Fruit fly (Drosophila melanogaster): ENCODE data around the gene Prestin.
"Not testable (repeated sequence)": the region's sequence is repeated elsewhere in the genome, so short reads cannot be mapped to it uniquely, and the experiment has no call there.

Gene Prestin

DNA sequence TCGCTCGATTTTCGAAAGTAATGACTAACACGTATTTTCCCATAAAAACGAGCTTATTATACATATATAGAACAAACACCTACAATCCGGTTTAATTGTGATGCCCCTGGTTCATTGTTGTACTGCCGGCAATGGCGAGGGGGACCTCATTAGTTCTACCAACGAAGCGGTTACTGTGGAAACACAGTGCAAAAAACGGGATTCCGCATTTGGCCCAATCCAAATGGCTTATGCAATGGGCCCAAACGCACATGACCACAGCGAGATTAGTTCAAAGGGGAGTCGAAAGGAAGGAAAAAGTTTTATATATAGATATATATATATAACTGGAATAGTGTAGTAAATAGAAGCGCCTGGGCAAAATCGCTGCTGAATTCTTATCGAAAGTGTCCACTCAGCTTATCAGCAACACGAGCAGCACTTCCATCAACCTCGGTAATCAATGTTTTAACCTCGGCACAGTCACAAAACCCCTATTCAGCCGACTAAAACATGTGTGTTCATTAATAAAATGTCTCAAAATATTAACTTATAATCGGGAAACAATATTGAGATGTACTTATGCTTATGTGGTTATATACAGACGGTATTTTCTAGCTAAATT, 3.7 kb downstream of the Prestin start:
- TF ChIP-seq psq (optimal IDR thresholded peaks at IDR 0.05) (no peak), h (optimal IDR thresholded peaks at IDR 0.05) (no peak), Sin3A (optimal IDR thresholded peaks at IDR 0.05) (no peak), ttk (optimal IDR thresholded peaks at IDR 0.05) (no peak)

DNA sequence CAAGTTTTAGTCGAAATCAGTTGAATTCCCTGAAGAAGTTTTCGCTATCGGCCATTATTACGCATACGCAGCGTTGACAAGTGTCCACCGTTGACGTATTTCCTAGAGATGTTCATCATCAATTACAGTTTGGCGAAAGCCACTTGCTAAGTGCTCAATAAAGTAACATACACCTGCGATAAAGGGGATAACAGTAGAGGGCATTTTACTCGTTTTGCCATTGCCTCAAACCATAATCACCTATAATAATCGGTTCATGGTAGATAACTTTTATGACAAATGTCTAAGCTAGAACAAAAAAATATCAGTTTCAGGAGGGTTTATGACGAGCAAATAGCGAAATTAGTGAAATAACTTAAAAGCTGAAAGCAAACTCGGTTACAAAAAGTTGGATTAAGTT, 5.0 kb downstream of the Prestin start:
- TF ChIP-seq h (optimal IDR thresholded peaks at IDR 0.05), result no peak
- no peak for TF ChIP-seq ttk (optimal IDR thresholded peaks at IDR 0.05)
- no peak for TF ChIP-seq Myc (optimal IDR thresholded peaks at IDR 0.05)
- no peak for TF ChIP-seq Sin3A (optimal IDR thresholded peaks at IDR 0.05)
- no peak for TF ChIP-seq insv (optimal IDR thresholded peaks at IDR 0.05)
- no peak for TF ChIP-seq psq (optimal IDR thresholded peaks at IDR 0.05)

DNA sequence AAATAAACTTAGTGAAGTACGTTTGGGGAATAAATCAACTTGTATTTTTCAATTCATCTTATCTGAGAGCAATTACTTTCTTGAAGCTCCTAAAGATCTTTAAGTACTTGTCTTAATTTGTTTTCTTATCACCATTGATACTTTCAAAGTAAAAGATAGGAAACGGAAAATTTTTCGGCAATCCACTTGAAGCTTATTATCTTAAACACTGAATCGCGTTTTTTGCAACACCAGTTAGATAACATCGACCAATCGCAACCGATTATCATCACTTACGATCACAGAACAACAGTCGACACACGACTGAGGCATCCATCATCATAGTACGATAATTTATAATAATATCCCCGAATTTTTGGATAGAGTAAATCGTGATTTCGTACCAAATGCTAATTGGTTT, 5.4 kb downstream of the Prestin start:
- no peak for TF ChIP-seq psq (optimal IDR thresholded peaks at IDR 0.05)
- TF ChIP-seq Myc (optimal IDR thresholded peaks at IDR 0.05), result no peak
- no peak for TF ChIP-seq ttk (optimal IDR thresholded peaks at IDR 0.05)
- no peak for TF ChIP-seq Sin3A (optimal IDR thresholded peaks at IDR 0.05)
- no peak for TF ChIP-seq insv (optimal IDR thresholded peaks at IDR 0.05)
- no peak for TF ChIP-seq h (optimal IDR thresholded peaks at IDR 0.05)

DNA sequence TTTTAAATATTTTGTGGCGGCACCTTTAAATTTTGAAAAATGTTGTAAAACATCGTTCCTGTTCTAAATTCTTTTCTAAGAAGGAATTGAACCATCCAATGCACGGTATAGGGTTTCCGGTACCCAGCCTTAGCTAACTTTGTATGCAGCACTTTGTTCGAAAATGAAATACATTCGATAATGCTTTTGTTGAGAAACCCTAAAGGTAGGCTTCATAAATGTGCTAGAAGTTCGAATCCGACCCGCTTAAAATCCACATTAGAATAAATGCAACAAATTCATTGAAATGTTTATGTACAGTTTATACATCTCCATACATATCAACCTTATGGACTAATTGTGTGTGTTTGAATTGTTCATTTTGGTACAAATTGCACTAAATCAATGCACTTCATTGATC, 9.0 kb downstream of the Prestin start:
- TF ChIP-seq insv (optimal IDR thresholded peaks at IDR 0.05), result no peak
- no peak for TF ChIP-seq h (optimal IDR thresholded peaks at IDR 0.05)
- no peak for TF ChIP-seq Sin3A (optimal IDR thresholded peaks at IDR 0.05)
- TF ChIP-seq Myc (optimal IDR thresholded peaks at IDR 0.05), result no peak
- no peak for TF ChIP-seq psq (optimal IDR thresholded peaks at IDR 0.05)
- TF ChIP-seq ttk (optimal IDR thresholded peaks at IDR 0.05), result no peak

DNA sequence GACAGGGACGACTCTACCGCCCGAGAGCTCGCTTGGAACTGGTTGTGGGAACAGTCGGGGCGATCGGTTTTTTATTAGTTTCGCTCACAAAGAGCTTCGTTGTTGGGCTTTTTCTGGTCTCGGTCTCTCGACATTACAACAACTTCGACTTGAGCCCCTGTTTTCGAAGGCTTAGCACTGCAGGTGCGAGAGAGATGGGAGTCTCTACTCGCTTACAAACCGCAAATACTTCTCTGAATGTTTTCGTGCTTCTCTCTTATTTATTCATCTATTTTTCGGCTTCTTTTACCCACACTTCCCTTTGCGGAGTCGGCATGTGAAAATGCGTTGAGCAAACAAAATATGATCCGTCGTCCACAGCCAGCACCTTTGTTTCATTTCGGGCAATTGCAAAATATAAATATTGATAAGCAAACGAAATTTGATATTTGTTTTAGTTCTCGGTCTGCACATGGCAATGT, 11.8 kb downstream of the Prestin start, which contains the start of gene Tsp74F:
TSS of gene Tsp74F (minus strand) at position 48 of the 461 bp plus-strand sequence.
- TF ChIP-seq psq (optimal IDR thresholded peaks at IDR 0.05) (no peak), Myc (optimal IDR thresholded peaks at IDR 0.05) (no peak), h (optimal IDR thresholded peaks at IDR 0.05) (no peak), insv (optimal IDR thresholded peaks at IDR 0.05) (no peak), ttk (optimal IDR thresholded peaks at IDR 0.05) (no peak), Sin3A (optimal IDR thresholded peaks at IDR 0.05) (no peak)

dm6 chr3L:17893660-17894059, 14.0 kb downstream of the Prestin start:
- no peak for TF ChIP-seq h (optimal IDR thresholded peaks at IDR 0.05)

- TF ChIP-seq insv (optimal IDR thresholded peaks at IDR 0.05) (no peak), Sin3A (optimal IDR thresholded peaks at IDR 0.05) (no peak), ttk (optimal IDR thresholded peaks at IDR 0.05) (no peak), h (optimal IDR thresholded peaks at IDR 0.05) (no peak), psq (optimal IDR thresholded peaks at IDR 0.05) (no peak), Myc (optimal IDR thresholded peaks at IDR 0.05) (no peak)
Observed at dm6 chr3L:17887393-17887792, 20.2 kb downstream of the Prestin start, which contains the start of gene CG7402. TSS of gene CG7402 (plus strand) at chr3L:17887705.

DNA sequence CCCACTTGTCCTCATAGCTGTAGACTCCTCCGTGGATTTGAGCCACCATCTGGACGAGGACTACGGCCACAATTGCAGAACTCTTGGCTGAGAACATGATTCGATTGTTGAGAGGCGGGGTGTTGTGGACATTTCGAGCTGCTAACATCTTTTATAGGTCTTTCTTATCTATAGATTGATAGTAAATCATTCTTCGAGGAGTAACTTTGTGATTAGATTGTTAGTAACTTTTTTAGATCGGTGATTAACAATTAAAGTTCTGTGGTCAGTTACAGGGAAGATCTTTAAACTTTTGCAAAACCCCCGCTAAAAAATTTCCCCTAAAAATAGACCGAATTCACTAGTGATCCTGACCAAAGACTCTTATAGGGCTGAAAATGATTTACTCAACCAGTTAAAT, 21.1 kb downstream of the Prestin start, which contains the start of gene CG16775:
TSS of gene CG16775 (minus strand) at position 101 of the 400 bp plus-strand sequence.
- no peak for TF ChIP-seq h (optimal IDR thresholded peaks at IDR 0.05)

- TF ChIP-seq psq (optimal IDR thresholded peaks at IDR 0.05) (no peak), insv (optimal IDR thresholded peaks at IDR 0.05) (no peak), ttk (optimal IDR thresholded peaks at IDR 0.05) (no peak), h (optimal IDR thresholded peaks at IDR 0.05) (no peak), Myc (optimal IDR thresholded peaks at IDR 0.05) (no peak)
Observed at dm6 chr3L:17884276-17884675, 23.3 kb downstream of the Prestin start, which contains the start of gene CG5506. TSS of gene CG5506 (minus strand) at chr3L:17884376.

dm6 chr3L:17878781-17879360, 28.7 kb downstream of the Prestin start, which contains the start of gene CG7408:
TSS of gene CG7408 (plus strand) at chr3L:17879096.
- TF ChIP-seq Sin3A (optimal IDR thresholded peaks at IDR 0.05), result no peak
- no peak for TF ChIP-seq Myc (optimal IDR thresholded peaks at IDR 0.05)
- no peak for TF ChIP-seq psq (optimal IDR thresholded peaks at IDR 0.05)
- TF ChIP-seq insv (optimal IDR thresholded peaks at IDR 0.05), result no peak
- TF ChIP-seq h (optimal IDR thresholded peaks at IDR 0.05), result no peak
- no peak for TF ChIP-seq ttk (optimal IDR thresholded peaks at IDR 0.05)

dm6 chr3L:17858174-17858573, 49.4 kb downstream of the Prestin start, which contains the start of gene CG34002:
TSS of gene CG34002 (plus strand) at chr3L:17858474.
- TF ChIP-seq h, Sin3A, Myc (optimal IDR thresholded peaks at IDR 0.05): not testable (repeated sequence)

- TF ChIP-seq psq (optimal IDR thresholded peaks at IDR 0.05) (no peak), ttk (optimal IDR thresholded peaks at IDR 0.05) (no peak), Sin3A (optimal IDR thresholded peaks at IDR 0.05) (no peak), Myc (optimal IDR thresholded peaks at IDR 0.05) (no peak), h (optimal IDR thresholded peaks at IDR 0.05) (no peak), insv (optimal IDR thresholded peaks at IDR 0.05) (no peak)
Observed at dm6 chr3L:17856655-17857479, 50.7 kb downstream of the Prestin start, which contains the start of gene CG5535. TSS of gene CG5535 (minus strand) at chr3L:17856794.

Measured in Kc167 (cell line).